Worm (Caenorhabditis elegans): ENCODE measurements around the gene Y119D3B.12.

Gene Y119D3B.12

ce11 chrIII:1218221-1218620 lies 15.9 kb downstream of the Y119D3B.12 start:
- no peak for TF ChIP-seq zip-8 (tag; optimal IDR thresholded peaks at IDR 0.05)
- peak; percentile 70 for TF ChIP-seq cnd-1 (tag; optimal IDR thresholded peaks at IDR 0.05)
- TF ChIP-seq sem-2 (GFP tag; optimal IDR thresholded peaks at IDR 0.05), result peak; percentile 56
- no peak for TF ChIP-seq unc-39 (tag; optimal IDR thresholded peaks at IDR 0.05)
- TF ChIP-seq unc-120 (tag; optimal IDR thresholded peaks at IDR 0.05; ENCODE audit: poor library complexity, severe bottlenecking), result peak; percentile 67
- TF ChIP-seq ceh-83 (GFP tag; optimal IDR thresholded peaks at IDR 0.05), result peak; percentile 67
- peak; percentile 28 for TF ChIP-seq mls-2 (tag; optimal IDR thresholded peaks at IDR 0.05)
- no peak for TF ChIP-seq tbx-8 (GFP tag; optimal IDR thresholded peaks at IDR 0.05)
- TF ChIP-seq flh-1 (GFP tag; optimal IDR thresholded peaks at IDR 0.05), result peak; percentile 8
- peak; percentile 73 for TF ChIP-seq sptf-1 (tag; optimal IDR thresholded peaks at IDR 0.05)
- peak; percentile 65 for TF ChIP-seq M03D4.4 (tag; optimal IDR thresholded peaks at IDR 0.05)
- peak; percentile 28 for TF ChIP-seq drap-1 (GFP tag; optimal IDR thresholded peaks at IDR 0.05)
- peak; percentile 18 for TF ChIP-seq bed-3 (GFP tag; optimal IDR thresholded peaks at IDR 0.05)
- peak; percentile 55 for TF ChIP-seq ceh-43 (GFP tag; optimal IDR thresholded peaks at IDR 0.05)
- peak; percentile 59 for TF ChIP-seq ham-2 (GFP tag; optimal IDR thresholded peaks at IDR 0.05)
- no peak for TF ChIP-seq lin-13 (tag; optimal IDR thresholded peaks at IDR 0.05)

- TF ChIP-seq mep-1 (tag; optimal IDR thresholded peaks at IDR 0.05) (no peak), ztf-11 (tag; optimal IDR thresholded peaks at IDR 0.05) (no peak), unc-62 (GFP tag; optimal IDR thresholded peaks at IDR 0.05) (no peak), ham-2 (GFP tag; optimal IDR thresholded peaks at IDR 0.05) (no peak), nhr-76 (tag; optimal IDR thresholded peaks at IDR 0.05) (no peak), ces-1 (GFP tag; optimal IDR thresholded peaks at IDR 0.05) (no peak), flh-1 (GFP tag; optimal IDR thresholded peaks at IDR 0.05) (no peak), unc-120 (tag; optimal IDR thresholded peaks at IDR 0.05; ENCODE audit: poor library complexity, severe bottlenecking) (no peak), ceh-83 (GFP tag; optimal IDR thresholded peaks at IDR 0.05) (no peak), nhr-12 (tag; optimal IDR thresholded peaks at IDR 0.05) (no peak), pha-4 (tag; optimal IDR thresholded peaks at IDR 0.05) (no peak), elt-3 (tag; optimal IDR thresholded peaks at IDR 0.05) (no peak), zip-8 (tag; optimal IDR thresholded peaks at IDR 0.05) (no peak), tbx-8 (GFP tag; optimal IDR thresholded peaks at IDR 0.05) (no peak)
These were observed 16.7 kb downstream of the Y119D3B.12 start for ce11 chrIII:1218998-1219397.

- TF ChIP-seq blmp-1 (tag; optimal IDR thresholded peaks at IDR 0.05) (no peak), hlh-1 (tag; optimal IDR thresholded peaks at IDR 0.05) (no peak), unc-39 (tag; optimal IDR thresholded peaks at IDR 0.05) (no peak), elt-3 (tag; optimal IDR thresholded peaks at IDR 0.05) (no peak), ceh-83 (GFP tag; optimal IDR thresholded peaks at IDR 0.05) (no peak), cnd-1 (tag; optimal IDR thresholded peaks at IDR 0.05) (no peak), mls-2 (tag; optimal IDR thresholded peaks at IDR 0.05) (no peak), nhr-2 (tag; optimal IDR thresholded peaks at IDR 0.05) (no peak), ceh-39 (tag; optimal IDR thresholded peaks at IDR 0.05) (no peak), M03D4.4 (tag; optimal IDR thresholded peaks at IDR 0.05) (no peak), sem-2 (GFP tag; optimal IDR thresholded peaks at IDR 0.05) (no peak), mab-5 (tag; optimal IDR thresholded peaks at IDR 0.05) (no peak), lin-13 (tag; optimal IDR thresholded peaks at IDR 0.05) (no peak), drap-1 (GFP tag; optimal IDR thresholded peaks at IDR 0.05) (no peak), ces-1 (GFP tag; optimal IDR thresholded peaks at IDR 0.05) (no peak), snpc-4 (tag; optimal IDR thresholded peaks at IDR 0.05) (no peak), nhr-237 (tag; optimal IDR thresholded peaks at IDR 0.05) (no peak)
These were observed 17.7 kb downstream of the Y119D3B.12 start for ce11 chrIII:1220012-1220411.

ce11 chrIII:1221995-1222394 lies 19.6 kb downstream of the Y119D3B.12 start:
- TF ChIP-seq nhr-12 (tag; optimal IDR thresholded peaks at IDR 0.05), result no peak
- no peak for TF ChIP-seq unc-62 (GFP tag; optimal IDR thresholded peaks at IDR 0.05)
- no peak for TF ChIP-seq snpc-4 (tag; optimal IDR thresholded peaks at IDR 0.05)
- no peak for TF ChIP-seq unc-120 (tag; optimal IDR thresholded peaks at IDR 0.05; ENCODE audit: poor library complexity, severe bottlenecking)
- TF ChIP-seq elt-1 (tag; optimal IDR thresholded peaks at IDR 0.05; ENCODE audit: borderline replicate concordance, insufficient read depth), result no peak
- TF ChIP-seq sptf-1 (tag; optimal IDR thresholded peaks at IDR 0.05), result no peak
- TF ChIP-seq tbx-8 (GFP tag; optimal IDR thresholded peaks at IDR 0.05), result no peak
- TF ChIP-seq lsy-2 (tag; optimal IDR thresholded peaks at IDR 0.05), result no peak
- no peak for TF ChIP-seq bed-3 (GFP tag; optimal IDR thresholded peaks at IDR 0.05)
- no peak for TF ChIP-seq M03D4.4 (tag; optimal IDR thresholded peaks at IDR 0.05)
- no peak for TF ChIP-seq nhr-2 (tag; optimal IDR thresholded peaks at IDR 0.05)
- no peak for TF ChIP-seq nhr-76 (tag; optimal IDR thresholded peaks at IDR 0.05)
- no peak for TF ChIP-seq blmp-1 (tag; optimal IDR thresholded peaks at IDR 0.05)
- TF ChIP-seq ham-2 (GFP tag; optimal IDR thresholded peaks at IDR 0.05), result no peak
- no peak for TF ChIP-seq lin-32 (GFP tag; optimal IDR thresholded peaks at IDR 0.05)
- no peak for TF ChIP-seq pha-4 (tag; optimal IDR thresholded peaks at IDR 0.05)
- TF ChIP-seq drap-1 (GFP tag; optimal IDR thresholded peaks at IDR 0.05), result no peak

Measured in whole organism, mixed stage, embryonic.